Worm (Caenorhabditis elegans) whole organism, L4 larva: Measurements from ENCODE around the gene Y44A6D.7.
A peak's percentile ranks its signal among the peaks of the same experiment; 100 is the strongest.

Experiments used
- D1046.2 ChIP-seq: fragments of 200-800 bp; sonication (Bioruptor generic); IDR thresholded peaks from 2 replicates; pipeline ENCODE4 v1.3.6; 2022; ENCODE audit warnings: missing genetic modification characterization, missing compliant biosample characterization
- F10B5.3 ChIP-seq: sonication (generic microtip); optimal IDR thresholded peaks from 2 replicates; lab custom pipeline; 2016; ENCODE audit warnings: mild to moderate bottlenecking, missing genetic modification characterization, missing compliant biosample characterization
- F49E8.2 ChIP-seq: sonication (generic microtip); optimal IDR thresholded peaks from 2 replicates; lab custom pipeline; 2016; ENCODE audit warnings: missing compliant biosample characterization, mild to moderate bottlenecking, missing genetic modification characterization, borderline replicate concordance
- T26A8.4 ChIP-seq: fragments of 200-800 bp; sonication (Bioruptor generic); IDR thresholded peaks from 2 replicates; pipeline ENCODE4 v1.3.6; 2022; ENCODE audit warnings: missing genetic modification characterization, missing compliant biosample characterization
- Y105C5A.15 ChIP-seq: fragments of 200-800 bp; sonication (Bioruptor generic); IDR thresholded peaks from 2 replicates; pipeline ENCODE4 v1.3.6; 2022; ENCODE audit warnings: missing genetic modification characterization, missing compliant biosample characterization
- Y75B8A.6 ChIP-seq: fragments of 200-800 bp; sonication (Bioruptor generic); IDR thresholded peaks from 2 replicates; pipeline ENCODE4 v1.3.6; 2022; ENCODE audit warnings: missing genetic modification reagents, missing genetic modification characterization, missing compliant biosample characterization
- aha-1 ChIP-seq: fragments of 150-350 bp; peaks from one replicate; lab custom pipeline; 2014; ENCODE audit warnings: missing biosample characterization, missing genetic modification characterization
- ama-1 ChIP-seq: fragments of 150-350 bp; optimal IDR thresholded peaks from 2 replicates; lab custom pipeline; 2014; ENCODE audit warnings: inconsistent platforms, mixed read lengths
- arid-1 ChIP-seq: fragments of 200-800 bp; sonication (Bioruptor generic); conservative IDR thresholded peaks from 2 replicates; pipeline ENCODE4 v1.3.6; 2022; ENCODE audit warnings: missing genetic modification reagents, missing genetic modification characterization, missing compliant biosample characterization
- ceh-28 ChIP-seq: fragments of 150-350 bp; optimal IDR thresholded peaks from 2 replicates; lab custom pipeline; 2014; ENCODE audit warnings: missing biosample characterization, missing genetic modification reagents, missing genetic modification characterization
- ctbp-1 ChIP-seq: fragments of 200-800 bp; sonication (Bioruptor generic); IDR thresholded peaks from 2 replicates; pipeline ENCODE4 v1.3.6; 2022; ENCODE audit warnings: missing genetic modification reagents, missing genetic modification characterization, missing compliant biosample characterization
- daf-16 ChIP-seq, 3 experiments: sonication (generic microtip); optimal IDR thresholded peaks; 2 replicates each; lab custom pipeline; 2016 to 2017; ENCODE audit warnings: missing genetic modification characterization in 3 of 3, missing genetic modification reagents in 3 of 3, mild to moderate bottlenecking in 2 of 3, missing compliant biosample characterization in 2 of 3, missing biosample characterization in 1 of 3, moderate library complexity in 1 of 3
- daf-8 ChIP-seq: fragments of 200-800 bp; sonication (Bioruptor generic); IDR thresholded peaks from 2 replicates; pipeline ENCODE4 v1.3.6; 2022; ENCODE audit warnings: missing genetic modification characterization, missing compliant biosample characterization
- dmd-6 ChIP-seq: fragments of 200-800 bp; sonication (Bioruptor generic); IDR thresholded peaks from 2 replicates; pipeline ENCODE4 v1.3.6; 2022; ENCODE audit warnings: missing genetic modification reagents, missing genetic modification characterization, missing compliant biosample characterization
- dpl-1 ChIP-seq: fragments of 150-350 bp; optimal IDR thresholded peaks from 2 replicates; lab custom pipeline; 2014; ENCODE audit warnings: missing biosample characterization, missing genetic modification reagents, missing genetic modification characterization
- duxl-1 ChIP-seq: sonication (generic microtip); optimal IDR thresholded peaks from 2 replicates; lab custom pipeline; 2016; ENCODE audit warnings: mild to moderate bottlenecking, missing genetic modification characterization, moderate library complexity, missing compliant biosample characterization; ENCODE audit not compliant: poor library complexity
- dve-1 ChIP-seq: sonication (generic microtip); optimal IDR thresholded peaks from 2 replicates; lab custom pipeline; 2017; ENCODE audit warnings: antibody characterized with exemption, mild to moderate bottlenecking, missing genetic modification characterization, missing compliant biosample characterization; ENCODE audit not compliant: insufficient read depth
- egl-43 ChIP-seq: fragments of 200-800 bp; sonication (Bioruptor generic); IDR thresholded peaks from 2 replicates; pipeline ENCODE4 v1.3.6; 2022; ENCODE audit warnings: missing genetic modification reagents, missing genetic modification characterization, missing compliant biosample characterization
- fkh-10 ChIP-seq: fragments of 150-350 bp; optimal IDR thresholded peaks from 2 replicates; lab custom pipeline; 2014; ENCODE audit warnings: missing biosample characterization, missing genetic modification reagents, missing genetic modification characterization
- hlh-11 ChIP-seq: fragments of 200-800 bp; sonication (Bioruptor generic); optimal IDR thresholded peaks from 2 replicates; lab custom pipeline; 2018; ENCODE audit warnings: mild to moderate bottlenecking, missing genetic modification characterization, missing compliant biosample characterization
- hlh-30 ChIP-seq: sonication (generic microtip); optimal IDR thresholded peaks from 2 replicates; lab custom pipeline; 2017; ENCODE audit warnings: antibody characterized with exemption, mild to moderate bottlenecking, missing genetic modification characterization, missing compliant biosample characterization; ENCODE audit not compliant: insufficient read depth
- jun-1 ChIP-seq: fragments of 150-350 bp; optimal IDR thresholded peaks from 2 replicates; lab custom pipeline; 2014; ENCODE audit warnings: missing biosample characterization, missing genetic modification reagents, missing genetic modification characterization
- lim-7 ChIP-seq: fragments of 200-800 bp; sonication (Bioruptor generic); IDR thresholded peaks from 2 replicates; pipeline ENCODE4 v1.3.6; 2022; ENCODE audit warnings: missing genetic modification characterization, missing compliant biosample characterization
- lin-38 ChIP-seq: fragments of 200-800 bp; sonication (Bioruptor generic); IDR thresholded peaks from 2 replicates; pipeline ENCODE4 v1.3.6; 2022; ENCODE audit warnings: missing genetic modification reagents, missing genetic modification characterization, missing compliant biosample characterization
- lin-39 ChIP-seq: fragments of 150-350 bp; optimal IDR thresholded peaks from 2 replicates; lab custom pipeline; 2014; ENCODE audit warnings: missing biosample characterization, missing genetic modification reagents, missing genetic modification characterization
- lsy-2 ChIP-seq, 2 experiments: fragments of 150-350 bp in 1 of 2; sonication (generic microtip) in 1 of 2; optimal IDR thresholded peaks; 2 replicates each; lab custom pipeline; 2014 to 2017; ENCODE audit warnings: missing biosample characterization in 2 of 2, missing genetic modification characterization in 2 of 2
- mdt-29 ChIP-seq: fragments of 200-800 bp; sonication (Bioruptor generic); IDR thresholded peaks from 2 replicates; pipeline ENCODE4 v1.3.6; 2022; ENCODE audit warnings: missing genetic modification reagents, missing genetic modification characterization, missing compliant biosample characterization
- mep-1 ChIP-seq: fragments of 150-350 bp; sonication (generic microtip); optimal IDR thresholded peaks from 3 replicates; lab custom pipeline; 2014; ENCODE audit warnings: missing biosample characterization, missing genetic modification characterization
- mes-2 ChIP-seq: sonication (generic microtip); optimal IDR thresholded peaks from 2 replicates; lab custom pipeline; 2016; ENCODE audit warnings: missing genotype, mild to moderate bottlenecking, missing genetic modification characterization, missing compliant biosample characterization; ENCODE audit not compliant: poor library complexity, severe bottlenecking
- nhr-11 ChIP-seq: fragments of 150-350 bp; optimal IDR thresholded peaks from 2 replicates; lab custom pipeline; 2014; ENCODE audit warnings: missing biosample characterization, missing genetic modification characterization
- nhr-6 ChIP-seq: fragments of 150-350 bp; optimal IDR thresholded peaks from 2 replicates; lab custom pipeline; 2014; ENCODE audit warnings: missing biosample characterization, missing genetic modification characterization
- pha-4 ChIP-seq, 2 experiments: fragments of 150-350 bp in 1 of 2; fragments of 200-800 bp in 1 of 2; sonication (Bioruptor generic) in 1 of 2; IDR thresholded peaks in 1 of 2; optimal IDR thresholded peaks in 1 of 2; 2 replicates each; pipeline versions ENCODE4 v1.3.6 to Lab custom; 2014 to 2022; ENCODE audit warnings: missing genetic modification characterization in 2 of 2, missing genetic modification reagents in 2 of 2, missing biosample characterization in 1 of 2, missing compliant biosample characterization in 1 of 2
- rbr-2 ChIP-seq: sonication (generic microtip); optimal IDR thresholded peaks from 2 replicates; lab custom pipeline; 2016; ENCODE audit warnings: missing genotype, missing genetic modification characterization, missing compliant biosample characterization
- skn-1 ChIP-seq: fragments of 150-350 bp; optimal IDR thresholded peaks from 2 replicates; lab custom pipeline; 2014; ENCODE audit warnings: missing biosample characterization, missing genetic modification characterization
- spr-1 ChIP-seq: sonication (generic microtip); optimal IDR thresholded peaks from 2 replicates; lab custom pipeline; 2016; ENCODE audit warnings: mild to moderate bottlenecking, missing genetic modification characterization, missing compliant biosample characterization
- spr-3 ChIP-seq: fragments of 200-800 bp; sonication (Bioruptor generic); optimal IDR thresholded peaks from 2 replicates; lab custom pipeline; 2018; ENCODE audit warnings: mild to moderate bottlenecking, missing genetic modification characterization, missing compliant biosample characterization
- tag-97 ChIP-seq: fragments of 200-800 bp; sonication (Bioruptor generic); IDR thresholded peaks from 2 replicates; pipeline ENCODE4 v1.3.6; 2022; ENCODE audit warnings: missing genetic modification characterization, missing compliant biosample characterization
- unc-130 ChIP-seq: sonication (generic microtip); optimal IDR thresholded peaks from 2 replicates; lab custom pipeline; 2016; ENCODE audit warnings: missing genetic modification reagents, missing genetic modification characterization, missing compliant biosample characterization
- unc-62 ChIP-seq, 3 experiments: fragments of 150-350 bp in 1 of 3; sonication (generic microtip); optimal IDR thresholded peaks in 2 of 3; peaks in 1 of 3; 1 replicate in 1 of 3; 2 replicates in 2 of 3; lab custom pipeline; 2014 to 2017; ENCODE audit warnings: missing biosample characterization in 3 of 3, missing genetic modification characterization in 3 of 3, missing genetic modification reagents in 3 of 3, missing genotype in 1 of 3
- zag-1 ChIP-seq: fragments of 150-350 bp; optimal IDR thresholded peaks from 2 replicates; lab custom pipeline; 2014; ENCODE audit warnings: missing biosample characterization, missing genetic modification characterization
- zfp-2 ChIP-seq: sonication (generic microtip); optimal IDR thresholded peaks from 2 replicates; lab custom pipeline; 2016; ENCODE audit warnings: mild to moderate bottlenecking, missing genetic modification characterization, missing compliant biosample characterization
- zfp-3 ChIP-seq: fragments of 200-800 bp; sonication (Bioruptor generic); conservative IDR thresholded peaks from 2 replicates; pipeline ENCODE4 v1.3.6; 2022; ENCODE audit warnings: missing genetic modification reagents, missing genetic modification characterization, missing compliant biosample characterization
- zip-11 ChIP-seq: fragments of 200-800 bp; sonication (Bioruptor generic); IDR thresholded peaks from 2 replicates; pipeline ENCODE4 v1.3.6; 2022; ENCODE audit warnings: missing genetic modification characterization, missing compliant biosample characterization
- ztf-11 ChIP-seq: fragments of 150-350 bp; optimal IDR thresholded peaks from 2 replicates; lab custom pipeline; 2014; ENCODE audit warnings: missing biosample characterization, missing genetic modification characterization
- ztf-7 ChIP-seq: fragments of 150-350 bp; optimal IDR thresholded peaks from 2 replicates; lab custom pipeline; 2014; ENCODE audit warnings: missing biosample characterization, missing genetic modification characterization

The Y44A6D.7 gene

ce11 chrV:20845524-20846208 lies 31.1 kb downstream of the Y44A6D.7 start, which contains the start of the genes F31D4.2 and fkb-6 (continued):
- TF ChIP-seq unc-62 (GFP tag; optimal IDR thresholded peaks at IDR 0.05 in 1 of 2; lab: Kevin White, UChicago), result peak in 1 of 2 experiments; percentile 99
- no peak for TF ChIP-seq unc-62 (tag; optimal IDR thresholded peaks at IDR 0.05; lab: Kevin White, UChicago)
- TF ChIP-seq dpl-1 (GFP tag; lab: Kevin White, UChicago), result peak; percentile 71
- TF ChIP-seq ctbp-1 (GFP tag; lab: Robert Waterston, UW), result 0 out of 2 replicates have a peak, but pooled peaks have one; percentile 26
- peak; percentile 68 for TF ChIP-seq mep-1 (tag; lab: Kevin White, UChicago)
- TF ChIP-seq daf-8 (GFP tag; lab: Robert Waterston, UW), result no peak
- TF ChIP-seq ceh-28, result peak; percentile 22
- TF ChIP-seq nhr-11 (tag; lab: Kevin White, UChicago), result peak; percentile 8
- TF ChIP-seq arid-1 (GFP tag; lab: Robert Waterston, UW), result peak; percentile 68; the same call in 1 of the 2 replicates
- TF ChIP-seq egl-43 (GFP tag; lab: Robert Waterston, UW), result peak; percentile 39; the same call in 1 of the 2 replicates
- TF ChIP-seq jun-1, result peak; percentile 15
- TF ChIP-seq lsy-2 (tag; optimal IDR thresholded peaks at IDR 0.05; lab: Kevin White, UChicago), result peak; percentile 89 to 98
- peak; percentile 1 for TF ChIP-seq spr-1 (tag; lab: Kevin White, UChicago)
- TF ChIP-seq skn-1, result no peak
- TF ChIP-seq rbr-2 (tag; lab: Kevin White, UChicago), result peak; percentile 60
- peak; percentile 96 for TF ChIP-seq aha-1
- TF ChIP-seq T26A8.4 (GFP tag; lab: Robert Waterston, UW), result peak; percentile 72
- peak; percentile 75 for TF ChIP-seq dve-1 (tag; lab: Kevin White, UChicago)
- peak; percentile 50 for TF ChIP-seq fkh-10
- TF ChIP-seq pha-4 (GFP tag; IDR thresholded peaks at IDR 0.05; lab: Robert Waterston, UW), result no peak
- TF ChIP-seq pha-4 (tag; optimal IDR thresholded peaks at IDR 0.05; lab: Kevin White, UChicago), result peak; percentile 47
- 0 out of 2 replicates have a peak, but pooled peaks have one; percentile 38 for TF ChIP-seq zfp-3 (GFP tag; lab: Robert Waterston, UW)
- TF ChIP-seq hlh-11 (tag; lab: Kevin White, UChicago), result peak; percentile 58
- peak; percentile 74 for TF ChIP-seq mdt-29 (GFP tag; lab: Robert Waterston, UW)
- TF ChIP-seq ztf-7 (tag; lab: Kevin White, UChicago), result peak; percentile 56
- no peak for TF ChIP-seq lim-7
- peak; percentile 81 for TF ChIP-seq mes-2
- peak; percentile 52 for TF ChIP-seq dmd-6 (GFP tag; lab: Robert Waterston, UW)
- TF ChIP-seq, all 104 proteins: peak for 36

DNA sequence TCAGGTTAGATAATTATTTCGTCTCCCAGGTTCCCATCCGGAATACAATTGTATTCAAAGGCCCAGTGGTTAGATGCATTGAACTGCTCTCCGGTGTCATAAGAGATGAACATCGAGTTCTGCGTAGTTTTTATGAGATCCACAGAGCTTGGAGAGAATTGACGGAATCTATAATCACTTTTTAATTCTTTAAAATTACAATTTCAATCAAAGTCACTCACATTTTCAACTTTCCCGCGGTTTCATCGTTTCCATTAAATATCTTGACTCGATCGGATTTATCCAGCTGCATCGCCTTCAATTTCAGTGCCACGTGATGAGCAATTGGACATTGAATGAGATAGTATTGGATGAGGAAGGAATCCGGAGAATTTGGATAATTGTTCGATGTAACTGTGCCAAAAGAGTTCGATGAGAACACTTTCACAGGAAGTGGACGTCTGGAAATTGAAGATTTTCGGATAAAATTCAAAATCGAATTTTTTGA lies 33.3 kb downstream of the Y44A6D.7 start:
- no peak for TF ChIP-seq tag-97
- TF ChIP-seq zag-1 (tag; lab: Kevin White, UChicago), result no peak
- TF ChIP-seq arid-1 (GFP tag; lab: Robert Waterston, UW), result peak; percentile 70; the same call in 1 of the 2 replicates
- TF ChIP-seq zip-11 (GFP tag; lab: Robert Waterston, UW), result no peak
- TF ChIP-seq mep-1 (tag; lab: Kevin White, UChicago), result peak; percentile 39
- TF ChIP-seq D1046.2 (GFP tag; lab: Robert Waterston, UW), result peak; percentile 28; the same call in 1 of the 2 replicates
- no peak for TF ChIP-seq nhr-6 (tag; lab: Kevin White, UChicago)
- peak; percentile 91 for TF ChIP-seq F49E8.2 (tag; lab: Kevin White, UChicago)
- 0 out of 2 replicates have a peak, but pooled peaks have one; percentile 46 for TF ChIP-seq egl-43 (GFP tag; lab: Robert Waterston, UW)
- peak; percentile 79 for TF ChIP-seq ama-1 (lab: Kevin White, UChicago)
- TF ChIP-seq zfp-2 (tag; lab: Kevin White, UChicago), result no peak
- TF ChIP-seq spr-3, result peak; percentile 53
- TF ChIP-seq lin-38, result peak; percentile 56
- no peak for TF ChIP-seq zfp-3 (GFP tag; lab: Robert Waterston, UW)
- TF ChIP-seq Y105C5A.15 (GFP tag; lab: Robert Waterston, UW), result no peak
- peak; percentile 42; the same call in 1 of the 2 replicates for TF ChIP-seq pha-4 (GFP tag; IDR thresholded peaks at IDR 0.05; lab: Robert Waterston, UW)
- TF ChIP-seq pha-4 (tag; optimal IDR thresholded peaks at IDR 0.05; lab: Kevin White, UChicago), result no peak
- peak; percentile 51; the same call in 1 of the 2 replicates for TF ChIP-seq T26A8.4 (GFP tag; lab: Robert Waterston, UW)
- peak in 1 of 2 experiments; percentile 63 for TF ChIP-seq daf-16 (GFP tag; optimal IDR thresholded peaks at IDR 0.05; lab: Kevin White, UChicago)
- peak; percentile 9 for TF ChIP-seq daf-16 (tag; optimal IDR thresholded peaks at IDR 0.05; lab: Kevin White, UChicago)
- TF ChIP-seq hlh-30 (tag; lab: Kevin White, UChicago), result peak; percentile 36
- no peak for TF ChIP-seq ztf-11 (tag; lab: Kevin White, UChicago)
- TF ChIP-seq lin-39 (tag; lab: Kevin White, UChicago), result no peak
- peak; percentile 56 for TF ChIP-seq duxl-1 (tag; lab: Kevin White, UChicago)
- TF ChIP-seq aha-1, result peak; percentile 37
- TF ChIP-seq F10B5.3 (tag; lab: Kevin White, UChicago), result peak; percentile 54
- no peak; the same call in 1 of the 2 replicates for TF ChIP-seq Y75B8A.6 (GFP tag; lab: Robert Waterston, UW)
- peak; percentile 26 for TF ChIP-seq dve-1 (tag; lab: Kevin White, UChicago)
- peak; percentile 6 for TF ChIP-seq unc-130
